Worm (Caenorhabditis elegans): ENCODE results near the gene M117.3.
A peak's percentile ranks its signal among the peaks of the same experiment; 100 is the strongest.

The M117.3 gene

DNA sequence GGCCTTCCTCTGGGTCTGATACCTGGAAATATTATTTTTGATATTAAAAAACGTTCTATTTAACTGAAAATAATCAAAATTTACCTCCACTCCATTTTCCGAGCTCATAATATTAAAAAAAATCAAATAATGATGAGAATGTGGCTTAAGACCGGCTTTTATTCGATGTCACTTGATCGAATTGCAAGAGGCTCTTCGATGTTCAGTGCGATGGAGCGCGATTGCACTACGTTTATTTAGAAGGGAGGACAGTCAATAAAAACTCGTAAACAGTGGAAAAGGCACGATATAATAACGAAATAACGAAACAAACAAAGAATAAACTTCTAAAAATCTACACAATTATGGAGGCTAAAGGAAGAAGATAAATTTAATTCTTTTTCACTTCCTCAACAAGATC, 32.8 kb downstream of the M117.3 start, which contains the start of gene tag-30 (continued):
- TF ChIP-seq nhr-237 (tag; optimal IDR thresholded peaks at IDR 0.05) (no peak), ztf-4 (tag; optimal IDR thresholded peaks at IDR 0.05) (no peak), hpl-2 (GFP tag; optimal IDR thresholded peaks at IDR 0.05) (no peak), efl-3 (GFP tag; optimal IDR thresholded peaks at IDR 0.05) (no peak), unc-98 (GFP tag; IDR thresholded peaks at IDR 0.05) (no peak), unc-86 (tag; optimal IDR thresholded peaks at IDR 0.05) (no peak), fkh-10 (GFP tag; optimal IDR thresholded peaks at IDR 0.05) (no peak), tlp-1 (tag; optimal IDR thresholded peaks at IDR 0.05) (no peak), nhr-84 (tag; optimal IDR thresholded peaks at IDR 0.05) (no peak), swsn-7 (tag; optimal IDR thresholded peaks at IDR 0.05) (peak; percentile 35), lin-13 (GFP tag; optimal IDR thresholded peaks at IDR 0.05) (no peak), egl-13 (tag; optimal IDR thresholded peaks at IDR 0.05) (no peak), nhr-76 (tag; optimal IDR thresholded peaks at IDR 0.05) (no peak), grh-1 (GFP tag; IDR thresholded peaks at IDR 0.05) (no peak), ceh-88 (GFP tag; IDR thresholded peaks at IDR 0.05) (no peak), jun-1 (tag; optimal IDR thresholded peaks at IDR 0.05) (no peak), ztf-11 (tag; optimal IDR thresholded peaks at IDR 0.05) (no peak), nhr-71 (tag; optimal IDR thresholded peaks at IDR 0.05) (peak; percentile 67), ceh-90 (tag; optimal IDR thresholded peaks at IDR 0.05) (no peak), lir-3 (tag; optimal IDR thresholded peaks at IDR 0.05; ENCODE audit: poor library complexity) (no peak), zag-1 (tag; optimal IDR thresholded peaks at IDR 0.05) (no peak), lin-14 (GFP tag; optimal IDR thresholded peaks at IDR 0.05) (peak; percentile 81), alr-1 (tag; optimal IDR thresholded peaks at IDR 0.05; ENCODE audit: borderline replicate concordance) (no peak), unc-30 (tag; optimal IDR thresholded peaks at IDR 0.05) (no peak), C16A3.4 (tag; optimal IDR thresholded peaks at IDR 0.05) (peak; percentile 67), xbp-1 (tag; optimal IDR thresholded peaks at IDR 0.05) (peak; percentile 43), nhr-90 (tag; optimal IDR thresholded peaks at IDR 0.05; ENCODE audit: poor library complexity) (peak; percentile 31), ces-1 (GFP tag; optimal IDR thresholded peaks at IDR 0.05) (no peak), nhr-77 (tag; optimal IDR thresholded peaks at IDR 0.05) (peak; percentile 31), lsy-2 (tag; optimal IDR thresholded peaks at IDR 0.05) (peak in 1 of 2 experiments; percentile 70), vab-15 (tag; optimal IDR thresholded peaks at IDR 0.05) (no peak), skn-1 (tag; optimal IDR thresholded peaks at IDR 0.05) (no peak), aha-1 (tag; optimal IDR thresholded peaks at IDR 0.05) (no peak), nhr-12 (tag; optimal IDR thresholded peaks at IDR 0.05) (no peak), irx-1 (tag; optimal IDR thresholded peaks at IDR 0.05) (peak; percentile 19), lin-35 (GFP tag; optimal IDR thresholded peaks at IDR 0.05) (peak; percentile 53 to 77), sptf-1 (tag; optimal IDR thresholded peaks at IDR 0.05) (no peak), ceh-82 (tag; optimal IDR thresholded peaks at IDR 0.05) (peak in 1 of 3 experiments; percentile 26), C34B4.2 (tag; optimal IDR thresholded peaks at IDR 0.05) (no peak), efl-1 (optimal IDR thresholded peaks at IDR 0.05) (peak; percentile 54 to 61), efl-1 (GFP tag; optimal IDR thresholded peaks at IDR 0.05 in 1 of 2) (peak; percentile 57 to 87), fos-1 (tag; optimal IDR thresholded peaks at IDR 0.05) (no peak), aly-2 (tag; optimal IDR thresholded peaks at IDR 0.05) (no peak), blmp-1 (tag; optimal IDR thresholded peaks at IDR 0.05) (no peak), rnt-1 (tag; optimal IDR thresholded peaks at IDR 0.05) (peak; percentile 40), lin-39 (tag; optimal IDR thresholded peaks at IDR 0.05) (no peak)

DNA sequence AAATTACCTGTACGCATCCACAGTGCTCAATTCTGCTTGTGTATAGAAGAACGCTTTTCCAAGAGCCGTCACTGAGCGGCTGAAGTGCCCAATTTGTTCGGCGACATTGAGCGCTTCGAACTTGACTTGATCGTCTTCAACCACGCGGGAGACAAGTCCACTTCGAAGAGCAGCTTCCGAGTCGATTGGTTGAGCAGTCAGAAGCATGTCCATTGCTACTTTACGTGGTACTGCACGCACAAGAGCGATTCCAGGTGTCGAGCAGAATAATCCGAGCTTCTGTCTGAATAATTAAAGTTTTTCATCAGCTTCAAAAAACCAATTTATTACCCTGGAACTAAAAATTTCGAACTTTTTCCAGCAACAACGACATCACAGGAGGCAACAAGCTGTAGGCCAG, 33.4 kb downstream of the M117.3 start:
- TF ChIP-seq nhr-77 (tag; optimal IDR thresholded peaks at IDR 0.05) = no peak
- TF ChIP-seq alr-1 (tag; optimal IDR thresholded peaks at IDR 0.05; ENCODE audit: borderline replicate concordance) = no peak
- no peak for TF ChIP-seq fos-1 (tag; optimal IDR thresholded peaks at IDR 0.05)
- no peak for TF ChIP-seq xbp-1 (tag; optimal IDR thresholded peaks at IDR 0.05)
- no peak for TF ChIP-seq nhr-84 (tag; optimal IDR thresholded peaks at IDR 0.05)
- TF ChIP-seq nhr-47 (tag; optimal IDR thresholded peaks at IDR 0.05) = no peak
- TF ChIP-seq efl-3 (GFP tag; optimal IDR thresholded peaks at IDR 0.05) = no peak
- no peak for TF ChIP-seq sox-4 (tag; optimal IDR thresholded peaks at IDR 0.05)
- TF ChIP-seq nhr-237 (tag; optimal IDR thresholded peaks at IDR 0.05) = no peak

Measured in whole organism, L1 larva.